Worm (Caenorhabditis elegans) whole organism, L2 larva: ENCODE results near the gene srh-18.

ENCODE experiments used
- C34F6.9 ChIP-seq: fragments of 150-350 bp; optimal IDR thresholded peaks from 2 replicates; lab custom pipeline; 2014; ENCODE audit warnings: missing biosample characterization, missing genetic modification characterization
- R02D3.7 ChIP-seq: fragments of 150-350 bp; optimal IDR thresholded peaks from 2 replicates; lab custom pipeline; 2014; ENCODE audit warnings: missing biosample characterization, missing genetic modification characterization
- Y55F3AM.14 ChIP-seq: fragments of 200-800 bp; sonication (Bioruptor generic); optimal IDR thresholded peaks from 2 replicates; lab custom pipeline; 2018; ENCODE audit warnings: mild to moderate bottlenecking, missing genetic modification characterization, missing compliant biosample characterization
- alr-1 ChIP-seq: fragments of 150-350 bp; optimal IDR thresholded peaks from 2 replicates; lab custom pipeline; 2014; ENCODE audit warnings: missing biosample characterization, missing genetic modification characterization
- aly-2 ChIP-seq: fragments of 150-350 bp; optimal IDR thresholded peaks from 2 replicates; lab custom pipeline; 2014; ENCODE audit warnings: missing biosample characterization, missing genetic modification characterization
- ama-1 ChIP-seq: fragments of 150-350 bp; optimal IDR thresholded peaks from 2 replicates; lab custom pipeline; 2018; ENCODE audit warnings: inconsistent platforms
- blmp-1 ChIP-seq: sonication (generic microtip); optimal IDR thresholded peaks from 2 replicates; lab custom pipeline; 2017; ENCODE audit warnings: missing genetic modification characterization, mild to moderate bottlenecking, missing compliant biosample characterization, antibody characterized with exemption, moderate library complexity; ENCODE audit not compliant: insufficient read depth
- ceh-16 ChIP-seq: fragments of 150-350 bp; optimal IDR thresholded peaks from 2 replicates; lab custom pipeline; 2014; ENCODE audit warnings: missing biosample characterization, missing genetic modification characterization
- crh-2 ChIP-seq: sonication (generic microtip); optimal IDR thresholded peaks from 2 replicates; lab custom pipeline; 2017; ENCODE audit warnings: missing biosample characterization, missing genetic modification characterization
- dmd-4 ChIP-seq: sonication (generic microtip); optimal IDR thresholded peaks from 2 replicates; lab custom pipeline; 2017; ENCODE audit warnings: missing biosample characterization, missing genetic modification characterization
- egl-27 ChIP-seq: sonication (generic microtip); optimal IDR thresholded peaks from 3 replicates; lab custom pipeline; 2017; ENCODE audit warnings: missing biosample characterization, missing genetic modification reagents, missing genetic modification characterization
- elt-3 ChIP-seq: sonication (generic microtip); optimal IDR thresholded peaks from 2 replicates; lab custom pipeline; 2017; ENCODE audit warnings: missing biosample characterization, missing genetic modification characterization
- fos-1 ChIP-seq: fragments of 150-350 bp; optimal IDR thresholded peaks from 2 replicates; lab custom pipeline; 2014; ENCODE audit warnings: missing biosample characterization, missing genetic modification characterization
- gmeb-1 ChIP-seq: fragments of 150-350 bp; optimal IDR thresholded peaks from 2 replicates; lab custom pipeline; 2014; ENCODE audit warnings: missing biosample characterization, missing genetic modification characterization
- lin-13 ChIP-seq: fragments of 150-350 bp; optimal IDR thresholded peaks from 2 replicates; lab custom pipeline; 2014; ENCODE audit warnings: missing biosample characterization, missing genetic modification reagents, missing genetic modification characterization
- lin-39 ChIP-seq: fragments of 150-350 bp; optimal IDR thresholded peaks from 2 replicates; lab custom pipeline; 2014; ENCODE audit warnings: missing biosample characterization, missing genetic modification reagents, missing genetic modification characterization
- lsy-2 ChIP-seq, 2 experiments: fragments of 150-350 bp in 1 of 2; sonication (generic microtip) in 1 of 2; optimal IDR thresholded peaks; 2 replicates each; lab custom pipeline; 2014 to 2017; ENCODE audit warnings: missing biosample characterization in 2 of 2, missing genetic modification characterization in 2 of 2
- mab-5 ChIP-seq: fragments of 150-350 bp; optimal IDR thresholded peaks from 2 replicates; lab custom pipeline; 2014; ENCODE audit warnings: missing biosample characterization, missing genetic modification characterization
- mbf-1 ChIP-seq: sonication (generic microtip); optimal IDR thresholded peaks from 2 replicates; lab custom pipeline; 2017; ENCODE audit warnings: missing biosample characterization, missing genetic modification characterization
- nhr-11 ChIP-seq: fragments of 150-350 bp; optimal IDR thresholded peaks from 2 replicates; lab custom pipeline; 2014; ENCODE audit warnings: missing biosample characterization, missing genetic modification characterization
- nhr-129 ChIP-seq: fragments of 150-350 bp; optimal IDR thresholded peaks from 2 replicates; lab custom pipeline; 2014; ENCODE audit warnings: missing biosample characterization, missing genetic modification characterization
- nhr-23 ChIP-seq: fragments of 150-350 bp; optimal IDR thresholded peaks from 2 replicates; lab custom pipeline; 2014; ENCODE audit warnings: missing biosample characterization, missing genetic modification reagents, missing genetic modification characterization
- nhr-25 ChIP-seq: fragments of 150-350 bp; sonication (generic microtip); optimal IDR thresholded peaks from 3 replicates; lab custom pipeline; 2014; ENCODE audit warnings: missing biosample characterization, missing genetic modification characterization
- nhr-77 ChIP-seq: fragments of 150-350 bp; optimal IDR thresholded peaks from 2 replicates; lab custom pipeline; 2014; ENCODE audit warnings: missing biosample characterization, missing genetic modification characterization
- sem-4 ChIP-seq: fragments of 150-350 bp; optimal IDR thresholded peaks from 2 replicates; lab custom pipeline; 2014; ENCODE audit warnings: missing biosample characterization, missing genetic modification reagents, missing genetic modification characterization
- skn-1 ChIP-seq: sonication (generic microtip); optimal IDR thresholded peaks from 2 replicates; lab custom pipeline; 2017; ENCODE audit warnings: missing biosample characterization, missing genetic modification characterization
- sma-3 ChIP-seq: sonication (generic microtip); optimal IDR thresholded peaks from 2 replicates; lab custom pipeline; 2016; ENCODE audit warnings: missing genetic modification reagents, missing genetic modification characterization, missing compliant biosample characterization
- sma-9 ChIP-seq, 2 experiments: fragments of 150-350 bp in 1 of 2; sonication (generic microtip) in 1 of 2; optimal IDR thresholded peaks; 2 replicates each; lab custom pipeline; 2014 to 2016; ENCODE audit warnings: missing genetic modification characterization in 2 of 2, mild to moderate bottlenecking in 1 of 2, missing biosample characterization in 1 of 2, missing compliant biosample characterization in 1 of 2, missing genetic modification reagents in 1 of 2, moderate library complexity in 1 of 2
- snpc-4 ChIP-seq: fragments of 150-350 bp; optimal IDR thresholded peaks from 2 replicates; lab custom pipeline; 2014; ENCODE audit warnings: missing biosample characterization, missing genetic modification characterization
- unc-55 ChIP-seq: fragments of 150-350 bp; sonication (generic microtip); optimal IDR thresholded peaks from 3 replicates; lab custom pipeline; 2014; ENCODE audit warnings: missing biosample characterization, missing genetic modification reagents, missing genetic modification characterization
- zag-1 ChIP-seq: fragments of 150-350 bp; optimal IDR thresholded peaks from 2 replicates; lab custom pipeline; 2014; ENCODE audit warnings: missing biosample characterization, missing genetic modification characterization
- ztf-1 ChIP-seq: fragments of 200-800 bp; sonication (Bioruptor generic); conservative IDR thresholded peaks from 2 replicates; pipeline ENCODE4 v1.3.6; 2022; ENCODE audit warnings: missing genetic modification characterization, missing compliant biosample characterization
- ztf-11 ChIP-seq: sonication (generic microtip); optimal IDR thresholded peaks from 2 replicates; lab custom pipeline; 2017; ENCODE audit warnings: missing biosample characterization, missing genetic modification characterization
- ztf-4 ChIP-seq: fragments of 150-350 bp; optimal IDR thresholded peaks from 2 replicates; lab custom pipeline; 2014; ENCODE audit warnings: missing biosample characterization, missing genetic modification characterization

Gene srh-18

ce11 chrV:13272275-13272674 is 46.0 kb upstream of the srh-18 start:
- no peak for TF ChIP-seq nhr-23 (tag; lab: Kevin White, UChicago)

DNA sequence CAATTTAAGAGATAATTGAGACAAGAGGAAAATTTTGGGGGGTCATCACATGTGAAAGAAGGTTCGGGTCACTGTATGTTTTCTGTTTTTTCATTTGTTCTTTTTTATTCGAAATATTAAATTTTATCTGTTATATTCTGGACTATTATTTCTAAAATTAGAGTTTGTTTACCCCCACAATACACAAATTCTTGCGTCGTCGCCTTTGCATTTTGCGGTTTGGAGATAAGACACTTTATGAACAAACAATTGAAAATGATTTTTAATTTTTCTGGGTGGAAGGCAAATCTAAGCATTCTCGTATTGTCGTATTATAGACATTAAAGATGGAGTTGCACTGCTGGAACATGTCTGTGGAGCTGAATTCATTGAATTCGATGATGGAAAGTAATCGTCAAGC is 45.0 kb upstream of the srh-18 start:
- TF ChIP-seq ztf-1 (GFP tag; lab: Robert Waterston, UW) (no peak), blmp-1 (tag; lab: Kevin White, UChicago) (no peak), mab-5 (tag; lab: Kevin White, UChicago) (no peak), unc-55 (GFP tag; lab: Kevin White, UChicago) (no peak), ama-1 (lab: Kevin White, UChicago) (no peak), skn-1 (tag; lab: Kevin White, UChicago) (no peak), lsy-2 (tag; optimal IDR thresholded peaks at IDR 0.05; lab: Kevin White, UChicago) (no peak), snpc-4 (tag; lab: Kevin White, UChicago) (no peak), fos-1 (tag; lab: Kevin White, UChicago) (peak; percentile 44)

ce11 chrV:13274615-13275014 is 43.6 kb upstream of the srh-18 start:
- no peak for TF ChIP-seq ztf-1 (GFP tag; lab: Robert Waterston, UW)
- no peak for TF ChIP-seq zag-1 (tag; lab: Kevin White, UChicago)
- peak; percentile 80 for TF ChIP-seq fos-1 (tag; lab: Kevin White, UChicago)

- no peak for TF ChIP-seq sem-4 (tag; lab: Kevin White, UChicago)
Measured at ce11 chrV:13275959-13276358, 42.3 kb upstream of the srh-18 start, which contains the start of gene F32F2.4. Gene F32F2.4 (plus strand): TSS chrV:13276259.

ce11 chrV:13280382-13280781 is 37.9 kb upstream of the srh-18 start:
- TF ChIP-seq blmp-1 (tag; lab: Kevin White, UChicago): peak; percentile 43
- no peak for TF ChIP-seq mbf-1

DNA sequence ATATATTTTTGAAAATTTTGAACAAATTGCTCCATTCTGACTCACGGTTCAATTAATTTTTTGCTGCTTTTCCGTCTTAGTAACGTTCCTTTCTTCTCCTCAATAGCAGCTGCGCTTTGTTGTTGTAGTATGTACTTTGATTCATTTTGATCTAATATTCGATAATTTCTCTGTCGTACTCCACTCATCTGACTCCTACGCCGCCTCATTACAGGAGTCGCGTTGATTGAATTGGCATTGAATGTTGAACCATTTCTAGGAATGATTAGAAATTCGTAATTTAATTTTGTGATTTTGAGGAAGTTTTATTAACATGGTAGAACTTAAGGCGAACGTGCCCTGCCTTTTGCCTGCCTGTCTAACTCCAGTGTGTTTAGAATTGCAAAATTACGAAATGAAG is 35.3 kb upstream of the srh-18 start:
- no peak for TF ChIP-seq blmp-1 (tag; lab: Kevin White, UChicago)
- TF ChIP-seq ztf-11 (tag; lab: Kevin White, UChicago): no peak
- TF ChIP-seq lin-13 (GFP tag; lab: Kevin White, UChicago): no peak
- TF ChIP-seq lin-39 (tag; lab: Kevin White, UChicago): no peak
- no peak for TF ChIP-seq fos-1 (tag; lab: Kevin White, UChicago)
- no peak for TF ChIP-seq R02D3.7
- no peak for TF ChIP-seq ama-1 (lab: Kevin White, UChicago)
- TF ChIP-seq sma-3 (GFP tag; lab: Kevin White, UChicago): no peak
- no peak for TF ChIP-seq nhr-129 (tag; lab: Kevin White, UChicago)
- no peak for TF ChIP-seq ceh-16 (tag; lab: Kevin White, UChicago)
- no peak for TF ChIP-seq dmd-4 (tag; lab: Kevin White, UChicago)
- no peak for TF ChIP-seq nhr-77 (tag; lab: Kevin White, UChicago)
- no peak for TF ChIP-seq ztf-1 (GFP tag; lab: Robert Waterston, UW)
- no peak for TF ChIP-seq nhr-23 (tag; lab: Kevin White, UChicago)
- no peak for TF ChIP-seq snpc-4 (tag; lab: Kevin White, UChicago)
- TF ChIP-seq nhr-11 (tag; lab: Kevin White, UChicago): no peak
- no peak for TF ChIP-seq gmeb-1 (tag; lab: Kevin White, UChicago)

DNA sequence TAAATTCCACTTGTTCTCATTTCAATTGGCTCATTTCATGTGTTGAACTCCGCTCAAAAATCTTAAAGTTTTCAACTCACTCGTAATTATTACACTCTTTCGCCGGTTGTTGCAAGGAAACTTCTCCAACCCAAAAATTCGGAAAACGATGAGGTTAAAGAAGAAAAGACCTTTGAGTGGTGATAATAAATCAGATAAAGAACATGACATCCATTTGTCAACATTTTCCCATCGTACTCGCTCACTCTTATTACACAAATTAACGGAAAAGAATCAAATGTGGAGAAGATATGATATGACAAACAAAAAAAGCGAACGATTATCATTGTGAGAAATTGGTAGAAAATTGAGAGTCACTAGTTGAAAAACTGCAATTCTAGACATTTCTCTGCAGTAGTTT is 33.0 kb upstream of the srh-18 start:
- TF ChIP-seq lsy-2 (tag; optimal IDR thresholded peaks at IDR 0.05; lab: Kevin White, UChicago): peak in 1 of 2 experiments; percentile 28
- peak; percentile 14 for TF ChIP-seq sem-4 (tag; lab: Kevin White, UChicago)
- TF ChIP-seq C34F6.9: no peak
- TF ChIP-seq sma-9 (GFP tag; optimal IDR thresholded peaks at IDR 0.05; lab: Kevin White, UChicago): peak; percentile 48
- TF ChIP-seq sma-9 (tag; optimal IDR thresholded peaks at IDR 0.05; lab: Kevin White, UChicago): no peak
- TF ChIP-seq nhr-23 (tag; lab: Kevin White, UChicago): no peak
- TF ChIP-seq aly-2 (tag; lab: Kevin White, UChicago): no peak
- no peak for TF ChIP-seq dmd-4 (tag; lab: Kevin White, UChicago)
- TF ChIP-seq Y55F3AM.14 (GFP tag; lab: Kevin White, UChicago): no peak
- TF ChIP-seq ama-1 (lab: Kevin White, UChicago): no peak
- no peak for TF ChIP-seq R02D3.7
- TF ChIP-seq alr-1 (tag; lab: Kevin White, UChicago): no peak
- TF ChIP-seq snpc-4 (tag; lab: Kevin White, UChicago): no peak
- TF ChIP-seq sma-3 (GFP tag; lab: Kevin White, UChicago): no peak
- TF ChIP-seq ztf-4 (tag; lab: Kevin White, UChicago): no peak
- TF ChIP-seq nhr-25 (tag; lab: Kevin White, UChicago): no peak
- TF ChIP-seq elt-3 (tag; lab: Kevin White, UChicago): no peak
- no peak for TF ChIP-seq egl-27 (tag; lab: Kevin White, UChicago)
- no peak for TF ChIP-seq crh-2 (tag; lab: Kevin White, UChicago)
